Worm (Caenorhabditis elegans) whole organism, L1 larva: Measurements from ENCODE around the gene Y102A11A.9.

Experiments
- aha-1 ChIP-seq: fragments of 150-350 bp; optimal IDR thresholded peaks from 2 replicates; lab custom pipeline; 2014; ENCODE audit warnings: missing biosample characterization, missing genetic modification characterization
- aly-2 ChIP-seq: fragments of 150-350 bp; optimal IDR thresholded peaks from 2 replicates; lab custom pipeline; 2014; ENCODE audit warnings: missing biosample characterization, missing genetic modification characterization
- ceh-8 ChIP-seq: fragments of 200-800 bp; sonication (Bioruptor generic); optimal IDR thresholded peaks from 2 replicates; lab custom pipeline; 2018; ENCODE audit warnings: mild to moderate bottlenecking, missing genetic modification characterization, moderate library complexity, missing compliant biosample characterization
- ceh-82 ChIP-seq, 3 experiments: fragments of 150-350 bp in 1 of 3; sonication (generic microtip) in 2 of 3; optimal IDR thresholded peaks; 2 replicates each; lab custom pipeline; 2014 to 2017; ENCODE audit warnings: missing biosample characterization in 3 of 3, missing genetic modification characterization in 3 of 3
- ceh-88 ChIP-seq: fragments of 200-800 bp; sonication (Bioruptor generic); IDR thresholded peaks from 2 replicates; pipeline ENCODE4 v1.3.6; 2022; ENCODE audit warnings: missing genetic modification characterization, missing compliant biosample characterization
- ceh-90 ChIP-seq: sonication (generic microtip); optimal IDR thresholded peaks from 2 replicates; lab custom pipeline; 2016; ENCODE audit warnings: missing genetic modification characterization, missing compliant biosample characterization
- dpl-1 ChIP-seq, 3 experiments: fragments of 150-350 bp in 2 of 3; sonication (generic microtip) in 1 of 3; optimal IDR thresholded peaks; 2 replicates each; lab custom pipeline; 2014 to 2017; ENCODE audit warnings: missing biosample characterization in 3 of 3, missing genetic modification characterization in 3 of 3, missing genetic modification reagents in 3 of 3
- efl-1 ChIP-seq, 4 experiments: fragments of 150-350 bp; optimal IDR thresholded peaks in 3 of 4; peaks in 1 of 4; 1 replicate in 1 of 4; 2 replicates in 3 of 4; lab custom pipeline; 2014; ENCODE audit warnings: missing biosample characterization in 2 of 4, missing genetic modification characterization in 2 of 4, missing genetic modification reagents in 2 of 4
- egl-13 ChIP-seq: sonication (generic microtip); optimal IDR thresholded peaks from 2 replicates; lab custom pipeline; 2016; ENCODE audit warnings: missing genotype, missing genetic modification reagents, missing genetic modification characterization, missing compliant biosample characterization
- fkh-4 ChIP-seq: sonication (generic microtip); optimal IDR thresholded peaks from 2 replicates; lab custom pipeline; 2016; ENCODE audit warnings: missing compliant biosample characterization, missing genetic modification characterization, borderline replicate concordance
- fos-1 ChIP-seq: fragments of 150-350 bp; optimal IDR thresholded peaks from 2 replicates; lab custom pipeline; 2014; ENCODE audit warnings: missing biosample characterization, missing genetic modification characterization
- grh-1 ChIP-seq: fragments of 200-800 bp; sonication (Bioruptor generic); IDR thresholded peaks from 2 replicates; pipeline ENCODE4 v1.3.6; 2022; ENCODE audit warnings: missing genetic modification reagents, missing genetic modification characterization, missing compliant biosample characterization
- hlh-17 ChIP-seq: fragments of 200-800 bp; sonication (Bioruptor generic); optimal IDR thresholded peaks from 2 replicates; lab custom pipeline; 2018; ENCODE audit warnings: missing genetic modification characterization, mild to moderate bottlenecking, missing compliant biosample characterization, moderate library complexity, borderline replicate concordance
- lin-14 ChIP-seq: fragments of 200-800 bp; sonication (Bioruptor generic); optimal IDR thresholded peaks from 2 replicates; lab custom pipeline; 2018; ENCODE audit warnings: mild to moderate bottlenecking, missing genetic modification characterization, moderate library complexity, missing compliant biosample characterization
- lin-35 ChIP-seq, 2 experiments: fragments of 150-350 bp; optimal IDR thresholded peaks; 2 replicates each; lab custom pipeline; 2014; ENCODE audit warnings: missing biosample characterization in 2 of 2, missing genetic modification characterization in 2 of 2, missing genetic modification reagents in 2 of 2
- lin-39 ChIP-seq: fragments of 150-350 bp; optimal IDR thresholded peaks from 2 replicates; lab custom pipeline; 2014; ENCODE audit warnings: missing biosample characterization, missing genetic modification reagents, missing genetic modification characterization
- lir-3 ChIP-seq: sonication (generic microtip); optimal IDR thresholded peaks from 2 replicates; lab custom pipeline; 2016; ENCODE audit warnings: mild to moderate bottlenecking, missing genetic modification characterization, moderate library complexity, missing compliant biosample characterization; ENCODE audit not compliant: poor library complexity
- mab-9 ChIP-seq: fragments of 200-800 bp; sonication (Bioruptor generic); IDR thresholded peaks from 2 replicates; pipeline ENCODE4 v1.3.6; 2022; ENCODE audit warnings: missing genetic modification reagents, missing genetic modification characterization, missing compliant biosample characterization
- nhr-12 ChIP-seq: sonication (generic microtip); optimal IDR thresholded peaks from 2 replicates; lab custom pipeline; 2017; ENCODE audit warnings: missing biosample characterization, missing genetic modification characterization
- nhr-19 ChIP-seq: fragments of 200-800 bp; sonication (Bioruptor generic); conservative IDR thresholded peaks from 2 replicates; pipeline ENCODE4 v1.3.6; 2022; ENCODE audit warnings: missing genetic modification characterization, missing compliant biosample characterization
- nhr-237 ChIP-seq: fragments of 150-350 bp; optimal IDR thresholded peaks from 2 replicates; lab custom pipeline; 2014; ENCODE audit warnings: missing biosample characterization, missing genetic modification characterization
- nhr-71 ChIP-seq: sonication (generic microtip); optimal IDR thresholded peaks from 2 replicates; lab custom pipeline; 2016; ENCODE audit warnings: mild to moderate bottlenecking, missing genetic modification characterization, moderate library complexity, missing compliant biosample characterization
- nhr-76 ChIP-seq: sonication (generic microtip); optimal IDR thresholded peaks from 2 replicates; lab custom pipeline; 2017; ENCODE audit warnings: missing biosample characterization, missing genetic modification characterization
- nhr-85 ChIP-seq: sonication (generic microtip); peaks from one replicate; lab custom pipeline; 2016; ENCODE audit warnings: missing genetic modification characterization, inconsistent platforms, missing compliant biosample characterization
- rnt-1 ChIP-seq: sonication (generic microtip); optimal IDR thresholded peaks from 2 replicates; lab custom pipeline; 2016; ENCODE audit warnings: mild to moderate bottlenecking, missing genetic modification characterization, moderate library complexity, missing compliant biosample characterization
- skn-1 ChIP-seq: fragments of 150-350 bp; optimal IDR thresholded peaks from 2 replicates; lab custom pipeline; 2014; ENCODE audit warnings: missing biosample characterization, missing genetic modification characterization
- snpc-4 ChIP-seq: fragments of 150-350 bp; optimal IDR thresholded peaks from 2 replicates; lab custom pipeline; 2014; ENCODE audit warnings: missing biosample characterization, missing genetic modification characterization
- sox-4 ChIP-seq: sonication (generic microtip); optimal IDR thresholded peaks from 2 replicates; lab custom pipeline; 2016; ENCODE audit warnings: missing genetic modification characterization, missing compliant biosample characterization
- tbx-2 ChIP-seq: sonication (generic microtip); optimal IDR thresholded peaks from 2 replicates; lab custom pipeline; 2016; ENCODE audit warnings: missing genetic modification characterization, missing compliant biosample characterization
- unc-130 ChIP-seq: fragments of 150-350 bp; optimal IDR thresholded peaks from 2 replicates; lab custom pipeline; 2017; ENCODE audit warnings: missing biosample characterization, missing genetic modification characterization, inconsistent platforms
- unc-30 ChIP-seq: sonication (generic microtip); optimal IDR thresholded peaks from 2 replicates; lab custom pipeline; 2017; ENCODE audit warnings: missing biosample characterization, missing genetic modification characterization
- unc-86 ChIP-seq: sonication (generic microtip); optimal IDR thresholded peaks from 2 replicates; lab custom pipeline; 2016; ENCODE audit warnings: missing genetic modification characterization, missing compliant biosample characterization
- vab-15 ChIP-seq: sonication (generic microtip); optimal IDR thresholded peaks from 2 replicates; lab custom pipeline; 2017; ENCODE audit warnings: missing genotype, mild to moderate bottlenecking, missing genetic modification characterization, missing compliant biosample characterization
- zag-1 ChIP-seq: fragments of 150-350 bp; optimal IDR thresholded peaks from 2 replicates; lab custom pipeline; 2014; ENCODE audit warnings: missing biosample characterization, missing genetic modification characterization
- zip-4 ChIP-seq: fragments of 200-800 bp; sonication (Bioruptor generic); optimal IDR thresholded peaks from 2 replicates; lab custom pipeline; 2018; ENCODE audit warnings: mild to moderate bottlenecking, missing genetic modification characterization, moderate library complexity, missing compliant biosample characterization
- ztf-11 ChIP-seq, 2 experiments: sonication (generic microtip); optimal IDR thresholded peaks; 2 replicates each; lab custom pipeline; 2016 to 2017; ENCODE audit warnings: missing genetic modification characterization in 2 of 2, missing biosample characterization in 1 of 2, missing compliant biosample characterization in 1 of 2

The Y102A11A.9 gene

ce11 chrX:1977708-1978107, 35.2 kb upstream of the Y102A11A.9 start, which contains the start of gene F52D2.12:
TSS of gene F52D2.12 (plus strand) at chrX:1978014.
- TF ChIP-seq fos-1 (tag; lab: Kevin White, UChicago) (no peak), skn-1 (tag; lab: Kevin White, UChicago) (no peak), efl-1 (optimal IDR thresholded peaks at IDR 0.05; lab: Kevin White, UChicago) (no peak), efl-1 (GFP tag; optimal IDR thresholded peaks at IDR 0.05 in 1 of 2; lab: Kevin White, UChicago) (peak in 1 of 2 experiments; percentile 19)
- TF ChIP-seq, all 84 proteins: peak for 1

ce11 chrX:1981654-1982053, 31.3 kb upstream of the Y102A11A.9 start:
- TF ChIP-seq efl-1 (optimal IDR thresholded peaks at IDR 0.05; lab: Kevin White, UChicago) (no peak), efl-1 (GFP tag; optimal IDR thresholded peaks at IDR 0.05 in 1 of 2; lab: Kevin White, UChicago) (peak in 1 of 2 experiments; percentile 69), lir-3 (tag; lab: Kevin White, UChicago) (no peak), fkh-4 (tag; lab: Kevin White, UChicago) (no peak), lin-14 (GFP tag; lab: Kevin White, UChicago) (no peak), egl-13 (tag; lab: Kevin White, UChicago) (no peak), aha-1 (no peak), nhr-12 (tag; lab: Kevin White, UChicago) (no peak)

ce11 chrX:1984831-1985230, 28.1 kb upstream of the Y102A11A.9 start:
- TF ChIP-seq mab-9 (GFP tag; lab: Robert Waterston, UW) (no peak), skn-1 (tag; lab: Kevin White, UChicago) (peak; percentile 2), nhr-12 (tag; lab: Kevin White, UChicago) (no peak)
- TF ChIP-seq, all 84 proteins: peak for 1

ce11 chrX:1989576-1989975, 23.4 kb upstream of the Y102A11A.9 start, which contains the start of gene meg-3:
TSS of gene meg-3 (minus strand) at chrX:1989607.
- TF ChIP-seq nhr-85 (tag; lab: Kevin White, UChicago) (peak; percentile 63), nhr-19 (GFP tag; lab: Robert Waterston, UW) (peak; percentile 38), aly-2 (tag; lab: Kevin White, UChicago) (no peak), ztf-11 (tag; optimal IDR thresholded peaks at IDR 0.05; lab: Kevin White, UChicago) (no peak), vab-15 (tag; lab: Kevin White, UChicago) (no peak), ceh-88 (GFP tag; lab: Robert Waterston, UW) (no peak), sox-4 (tag; lab: Kevin White, UChicago) (no peak), lin-35 (GFP tag; optimal IDR thresholded peaks at IDR 0.05; lab: Kevin White, UChicago) (peak in 1 of 2 experiments; percentile 9), grh-1 (GFP tag; lab: Robert Waterston, UW) (0 out of 2 replicates have a peak, but pooled peaks have one; percentile 19), nhr-12 (tag; lab: Kevin White, UChicago) (no peak), efl-1 (optimal IDR thresholded peaks at IDR 0.05; lab: Kevin White, UChicago) (peak; percentile 36 to 64), efl-1 (GFP tag; optimal IDR thresholded peaks at IDR 0.05 in 1 of 2; lab: Kevin White, UChicago) (peak in 1 of 2 experiments; percentile 44), lir-3 (tag; lab: Kevin White, UChicago) (no peak), ceh-82 (tag; optimal IDR thresholded peaks at IDR 0.05; lab: Kevin White, UChicago) (peak in 1 of 3 experiments; percentile 6), snpc-4 (tag; lab: Kevin White, UChicago) (no peak), rnt-1 (tag; lab: Kevin White, UChicago) (peak; percentile 34), unc-86 (no peak), nhr-76 (tag; lab: Kevin White, UChicago) (no peak), nhr-237 (tag; lab: Kevin White, UChicago) (no peak)

ce11 chrX:1990434-1990833, 22.5 kb upstream of the Y102A11A.9 start, which contains the start of gene Y40A1A.2:
TSS of gene Y40A1A.2 (plus strand) at chrX:1990734.
- TF ChIP-seq unc-30 (tag; lab: Kevin White, UChicago) (no peak), unc-130 (no peak), zip-4 (GFP tag; lab: Kevin White, UChicago) (no peak), ceh-90 (tag; lab: Kevin White, UChicago) (no peak), ztf-11 (tag; optimal IDR thresholded peaks at IDR 0.05; lab: Kevin White, UChicago) (no peak), nhr-19 (GFP tag; lab: Robert Waterston, UW) (no peak)

- TF ChIP-seq mab-9 (GFP tag; lab: Robert Waterston, UW): no peak
- no peak for TF ChIP-seq ceh-8 (GFP tag; lab: Kevin White, UChicago)
- no peak for TF ChIP-seq tbx-2
- TF ChIP-seq egl-13 (tag; lab: Kevin White, UChicago): no peak
- no peak for TF ChIP-seq zag-1
- no peak for TF ChIP-seq lin-14 (GFP tag; lab: Kevin White, UChicago)
- no peak for TF ChIP-seq nhr-71 (tag; lab: Kevin White, UChicago)
- TF ChIP-seq dpl-1 (GFP tag; optimal IDR thresholded peaks at IDR 0.05; lab: Kevin White, UChicago): no peak
- no peak for TF ChIP-seq zip-4 (GFP tag; lab: Kevin White, UChicago)
- TF ChIP-seq lin-39 (tag; lab: Kevin White, UChicago): no peak
- no peak for TF ChIP-seq hlh-17
- no peak for TF ChIP-seq efl-1 (optimal IDR thresholded peaks at IDR 0.05; lab: Kevin White, UChicago)
- TF ChIP-seq efl-1 (GFP tag; optimal IDR thresholded peaks at IDR 0.05 in 1 of 2; lab: Kevin White, UChicago): no peak
Observed at ce11 chrX:1997934-1998333, 15.0 kb upstream of the Y102A11A.9 start, which contains the start of gene Y40A1A.3. TSS of gene Y40A1A.3 (minus strand) at chrX:1998034.
